Fruit fly (Drosophila melanogaster) whole organism, embryonic: ENCODE data around the gene ana1.

Source experiments
- Atf6 ChIP-seq: fragments of 200-800 bp; sonication (Bioruptor generic); IDR thresholded peaks from 2 replicates; pipeline ENCODE4 v1.3.6; 2022; ENCODE audit warnings: missing biosample characterization, missing genetic modification characterization
- BtbVII ChIP-seq: fragments of 200-800 bp; sonication (Bioruptor generic); optimal IDR thresholded peaks from 3 replicates; lab custom pipeline; 2017; ENCODE audit warnings: missing biosample characterization, mild to moderate bottlenecking, missing genetic modification characterization
- CG10147 ChIP-seq: fragments of 200-800 bp; sonication (Bioruptor generic); optimal IDR thresholded peaks from 2 replicates; lab custom pipeline; 2019; ENCODE audit warnings: missing biosample characterization, mild to moderate bottlenecking, missing genetic modification characterization, moderate library complexity
- CG10209 ChIP-seq: fragments of 200-800 bp; sonication (Bioruptor generic); optimal IDR thresholded peaks from 3 replicates; lab custom pipeline; 2017; ENCODE audit warnings: missing biosample characterization, mild to moderate bottlenecking, missing genetic modification characterization, missing genetic modification reagents
- CG10321 ChIP-seq: fragments of 200-800 bp; sonication (Bioruptor generic); IDR thresholded peaks from 2 replicates; pipeline ENCODE4 v1.3.6; 2022; ENCODE audit warnings: missing biosample characterization, missing genetic modification characterization
- CG11085 ChIP-seq: fragments of 200-800 bp; sonication (Bioruptor generic); IDR thresholded peaks from 2 replicates; pipeline ENCODE4 v1.3.6; 2022; ENCODE audit warnings: missing biosample characterization, missing genetic modification characterization
- CG12071 ChIP-seq: fragments of 200-800 bp; sonication (Bioruptor generic); optimal IDR thresholded peaks from 3 replicates; lab custom pipeline; 2018; ENCODE audit warnings: missing biosample characterization, mild to moderate bottlenecking, missing genetic modification characterization
- CG15269 ChIP-seq: fragments of 200-800 bp; sonication (Bioruptor generic); optimal IDR thresholded peaks from 2 replicates; lab custom pipeline; 2018; ENCODE audit warnings: missing biosample characterization, mild to moderate bottlenecking, missing genetic modification characterization, moderate library complexity
- CG1529 ChIP-seq: fragments of 200-800 bp; sonication (Bioruptor generic); optimal IDR thresholded peaks from 3 replicates; lab custom pipeline; 2018; ENCODE audit warnings: missing biosample characterization, missing genetic modification characterization
- CG17912 ChIP-seq: fragments of 200-800 bp; sonication (Bioruptor generic); optimal IDR thresholded peaks from 2 replicates; lab custom pipeline; 2018; ENCODE audit warnings: missing biosample characterization, mild to moderate bottlenecking, missing genetic modification characterization
- CG18764 ChIP-seq: fragments of 200-800 bp; sonication (Bioruptor generic); optimal IDR thresholded peaks from 3 replicates; lab custom pipeline; 2016; ENCODE audit warnings: missing biosample characterization, missing genetic modification characterization
- CG2116 ChIP-seq: fragments of 200-800 bp; sonication (Bioruptor generic); optimal IDR thresholded peaks from 3 replicates; lab custom pipeline; 2018; ENCODE audit warnings: missing biosample characterization, mild to moderate bottlenecking, missing genetic modification characterization
- CG30020 ChIP-seq: fragments of 200-800 bp; optimal IDR thresholded peaks from 2 replicates; lab custom pipeline; 2019; ENCODE audit warnings: missing biosample characterization, mild to moderate bottlenecking, missing genetic modification characterization, moderate library complexity
- CG31388 ChIP-seq: fragments of 200-800 bp; sonication (Bioruptor generic); optimal IDR thresholded peaks from 2 replicates; lab custom pipeline; 2016; ENCODE audit warnings: missing biosample characterization, missing genetic modification characterization
- CG33557 ChIP-seq: fragments of 200-800 bp; sonication (Bioruptor generic); optimal IDR thresholded peaks from 2 replicates; lab custom pipeline; 2019; ENCODE audit warnings: missing biosample characterization, mild to moderate bottlenecking, missing genetic modification characterization, moderate library complexity
- CG34376 ChIP-seq: fragments of 200-800 bp; sonication (Bioruptor generic); optimal IDR thresholded peaks from 2 replicates; lab custom pipeline; 2018; ENCODE audit warnings: missing biosample characterization, mild to moderate bottlenecking, missing genetic modification characterization
- CG3847 ChIP-seq: fragments of 200-800 bp; sonication (Bioruptor generic); IDR thresholded peaks from 2 replicates; pipeline ENCODE4 v1.3.6; 2022; ENCODE audit warnings: missing biosample characterization, missing genetic modification characterization
- CG5953 ChIP-seq: fragments of 200-800 bp; sonication (Bioruptor generic); IDR thresholded peaks from 2 replicates; pipeline ENCODE4 v1.3.6; 2022; ENCODE audit warnings: missing biosample characterization, missing genetic modification characterization
- CG6813 ChIP-seq: fragments of 200-800 bp; sonication (Bioruptor generic); optimal IDR thresholded peaks from 2 replicates; lab custom pipeline; 2017; ENCODE audit warnings: missing biosample characterization, missing genetic modification characterization, mild to moderate bottlenecking, moderate library complexity, missing genetic modification reagents
- CG9215 ChIP-seq: fragments of 200-800 bp; sonication (Bioruptor generic); IDR thresholded peaks from 2 replicates; pipeline ENCODE4 v1.3.6; 2022; ENCODE audit warnings: missing biosample characterization, missing genetic modification characterization
- Deaf1 ChIP-seq: fragments of 200-800 bp; optimal IDR thresholded peaks from 3 replicates; lab custom pipeline; 2019; ENCODE audit warnings: missing biosample characterization, mild to moderate bottlenecking, missing genetic modification characterization, moderate library complexity
- Dp ChIP-seq: fragments of 200-800 bp; sonication (Bioruptor generic); optimal IDR thresholded peaks from 2 replicates; lab custom pipeline; 2018; ENCODE audit warnings: missing biosample characterization, mild to moderate bottlenecking, missing genetic modification characterization, moderate library complexity
- Drgx ChIP-seq: fragments of 200-800 bp; sonication (Bioruptor generic); IDR thresholded peaks from 2 replicates; pipeline ENCODE4 v1.3.6; 2022; ENCODE audit warnings: missing biosample characterization, missing genetic modification characterization
- Fer3 ChIP-seq: fragments of 200-800 bp; sonication (Bioruptor generic); optimal IDR thresholded peaks from 2 replicates; lab custom pipeline; 2018; ENCODE audit warnings: missing biosample characterization, mild to moderate bottlenecking, missing genetic modification characterization, moderate library complexity
- HmgZ ChIP-seq: fragments of 200-800 bp; sonication (Bioruptor generic); optimal IDR thresholded peaks from 2 replicates; lab custom pipeline; 2018; ENCODE audit warnings: missing biosample characterization, mild to moderate bottlenecking, missing genetic modification characterization
- Hmr ChIP-seq: fragments of 200-800 bp; sonication (Bioruptor generic); optimal IDR thresholded peaks from 3 replicates; lab custom pipeline; 2017; ENCODE audit warnings: mild to moderate bottlenecking, missing biosample characterization, missing genetic modification reagents, missing genetic modification characterization
- MESR4 ChIP-seq: fragments of 200-800 bp; sonication (Bioruptor generic); optimal IDR thresholded peaks from 2 replicates; lab custom pipeline; 2018; ENCODE audit warnings: missing biosample characterization, mild to moderate bottlenecking, missing genetic modification characterization, moderate library complexity
- Neu2 ChIP-seq: fragments of 200-800 bp; sonication (Bioruptor generic); optimal IDR thresholded peaks from 3 replicates; lab custom pipeline; 2016; ENCODE audit warnings: missing biosample characterization, missing genetic modification characterization, borderline replicate concordance
- Vsx1 ChIP-seq: fragments of 200-800 bp; sonication (Bioruptor generic); optimal IDR thresholded peaks from 2 replicates; lab custom pipeline; 2017; ENCODE audit warnings: missing biosample characterization, mild to moderate bottlenecking, missing genetic modification characterization, missing genetic modification reagents
- bsh ChIP-seq, 2 experiments: fragments of 200-800 bp; sonication (Bioruptor generic); optimal IDR thresholded peaks; 2 replicates each; lab custom pipeline; 2017 to 2018; ENCODE audit warnings: mild to moderate bottlenecking in 2 of 2, missing biosample characterization in 2 of 2, missing genetic modification characterization in 2 of 2, moderate library complexity in 1 of 2
- btn ChIP-seq: fragments of 200-800 bp; sonication (Bioruptor generic); optimal IDR thresholded peaks from 2 replicates; lab custom pipeline; 2016; ENCODE audit warnings: missing biosample characterization, missing genetic modification characterization
- chif ChIP-seq, 2 experiments: fragments of 200-800 bp; sonication (Bioruptor generic); optimal IDR thresholded peaks; 3 replicates each; lab custom pipeline; 2016; ENCODE audit warnings: missing biosample characterization in 2 of 2, missing genetic modification characterization in 2 of 2
- crp ChIP-seq, 2 experiments: fragments of 200-800 bp; sonication (Bioruptor generic); optimal IDR thresholded peaks; 2 replicates in 1 of 2; 3 replicates in 1 of 2; lab custom pipeline; 2017; ENCODE audit warnings: missing biosample characterization in 2 of 2, missing genetic modification characterization in 2 of 2, mild to moderate bottlenecking in 1 of 2, moderate library complexity in 1 of 2
- esg ChIP-seq: fragments of 200-800 bp; sonication (Bioruptor generic); conservative IDR thresholded peaks from 2 replicates; pipeline ENCODE4 v1.3.6; 2022; ENCODE audit warnings: missing biosample characterization, missing genetic modification characterization
- gfzf ChIP-seq: fragments of 200-800 bp; sonication (Bioruptor generic); optimal IDR thresholded peaks from 2 replicates; lab custom pipeline; 2016; ENCODE audit warnings: missing biosample characterization, mild to moderate bottlenecking, missing genetic modification characterization, moderate library complexity
- ham ChIP-seq: fragments of 200-800 bp; sonication (Bioruptor generic); IDR thresholded peaks from 2 replicates; pipeline ENCODE4 v1.3.6; 2022; ENCODE audit warnings: missing biosample characterization, missing genetic modification characterization
- jumu ChIP-seq: fragments of 200-800 bp; sonication (Bioruptor generic); optimal IDR thresholded peaks from 3 replicates; lab custom pipeline; 2016; ENCODE audit warnings: missing biosample characterization, missing genetic modification characterization
- lab ChIP-seq: fragments of 200-800 bp; sonication (Bioruptor generic); optimal IDR thresholded peaks from 3 replicates; lab custom pipeline; 2017; ENCODE audit warnings: missing biosample characterization, missing genetic modification characterization, mild to moderate bottlenecking, moderate library complexity, missing genetic modification reagents
- otp ChIP-seq: fragments of 200-800 bp; sonication (Bioruptor generic); IDR thresholded peaks from 3 replicates; pipeline ENCODE4, ENCODE4 v1.3.6; 2022; ENCODE audit warnings: missing biosample characterization, missing genetic modification characterization
- pita ChIP-seq: fragments of 200-800 bp; sonication (Bioruptor generic); optimal IDR thresholded peaks from 2 replicates; lab custom pipeline; 2017; ENCODE audit warnings: missing biosample characterization, mild to moderate bottlenecking, missing genetic modification characterization
- prd ChIP-seq, 3 experiments: fragments of >200 bp in 2 of 3; fragments of 200-800 bp in 1 of 3; sonication (Bioruptor generic) in 1 of 3; optimal IDR thresholded peaks in 2 of 3; IDR thresholded peaks in 1 of 3; 2 replicates in 2 of 3; 3 replicates in 1 of 3; pipeline versions ENCODE4 v1.3.6 to Lab custom; 2017 to 2022; ENCODE audit warnings: missing biosample characterization in 1 of 3, missing genetic modification characterization in 1 of 3
- pum ChIP-seq: fragments of 200-800 bp; sonication (Bioruptor generic); optimal IDR thresholded peaks from 2 replicates; lab custom pipeline; 2016; ENCODE audit warnings: missing biosample characterization, missing genetic modification characterization
- salm ChIP-seq: fragments of 200-800 bp; sonication (Bioruptor generic); optimal IDR thresholded peaks from 2 replicates; lab custom pipeline; 2018; ENCODE audit warnings: missing biosample characterization, mild to moderate bottlenecking, missing genetic modification characterization
- scrt ChIP-seq: fragments of 200-800 bp; sonication (Bioruptor generic); optimal IDR thresholded peaks from 2 replicates; lab custom pipeline; 2018; ENCODE audit warnings: missing biosample characterization, mild to moderate bottlenecking, missing genetic modification characterization, moderate library complexity
- sens ChIP-seq: fragments of 200-800 bp; sonication (Bioruptor generic); peaks from one replicate; lab custom pipeline; 2016; ENCODE audit warnings: missing biosample characterization, missing genetic modification characterization
- sisA ChIP-seq: fragments of 200-800 bp; sonication (Bioruptor generic); IDR thresholded peaks from 2 replicates; pipeline ENCODE4 v1.3.6; 2022; ENCODE audit warnings: missing biosample characterization, missing genetic modification characterization
- sug ChIP-seq: fragments of 200-800 bp; optimal IDR thresholded peaks from 2 replicates; lab custom pipeline; 2019; ENCODE audit warnings: missing biosample characterization, mild to moderate bottlenecking, missing genetic modification characterization, moderate library complexity
- tio ChIP-seq: fragments of 200-800 bp; sonication (Bioruptor generic); optimal IDR thresholded peaks from 2 replicates; lab custom pipeline; 2017; ENCODE audit warnings: missing biosample characterization, missing genetic modification characterization, inconsistent platforms
- vvl ChIP-seq: fragments of 200-800 bp; sonication (Bioruptor generic); IDR thresholded peaks from 2 replicates; pipeline ENCODE4 v1.3.6; 2022; ENCODE audit warnings: missing biosample characterization, missing genetic modification characterization

Gene ana1

dm6 chr3R:24543033-24543675 is 12.8 kb downstream of the ana1 start (continued):
- TF ChIP-seq CG30020 (tag; lab: Kevin White, UChicago) (no peak), gfzf (no peak), pita (GFP tag; lab: Kevin White, UChicago) (no peak), sisA (GFP tag; lab: Robert Waterston, UW) (peak; percentile 95), btn (peak; percentile 21), prd (optimal IDR thresholded peaks at IDR 0.05; lab: Kevin White, UChicago) (no peak), prd (GFP tag; IDR thresholded peaks at IDR 0.05; lab: Robert Waterston, UW) (peak; percentile 96), Neu2 (GFP tag; lab: Kevin White, UChicago) (no peak), Fer3 (tag; lab: Kevin White, UChicago) (peak; percentile 91), otp (GFP tag; lab: Robert Waterston, UW) (peak; percentile 94), Deaf1 (tag; lab: Kevin White, UChicago) (no peak), sens (peak; percentile 98), Vsx1 (GFP tag; lab: Kevin White, UChicago) (peak; percentile 76), lab (peak; percentile 94), vvl (GFP tag; lab: Robert Waterston, UW) (peak; percentile 98), BtbVII (GFP tag; lab: Kevin White, UChicago) (peak; percentile 77), Hmr (GFP tag; lab: Kevin White, UChicago) (peak; percentile 93), ham (GFP tag; lab: Robert Waterston, UW) (peak; percentile 83), CG2116 (GFP tag; lab: Kevin White, UChicago) (peak; percentile 57), CG15269 (tag; lab: Kevin White, UChicago) (peak; percentile 98), Atf6 (peak; percentile 98), sug (tag; lab: Kevin White, UChicago) (peak; percentile 96), MESR4 (peak; percentile 32), HmgZ (tag; lab: Kevin White, UChicago) (peak; percentile 97), Dp (GFP tag; lab: Kevin White, UChicago) (peak; percentile 1), CG11085 (GFP tag; lab: Robert Waterston, UW) (peak; percentile 93), CG18764 (GFP tag; lab: Kevin White, UChicago) (peak; percentile 58), tio (GFP tag; lab: Kevin White, UChicago) (peak; percentile 84), CG12071 (GFP tag; lab: Kevin White, UChicago) (peak; percentile 82), CG3847 (GFP tag; lab: Robert Waterston, UW) (peak; percentile 96), bsh (GFP tag; optimal IDR thresholded peaks at IDR 0.05; lab: Kevin White, UChicago) (peak; percentile 58 to 89), CG9215 (GFP tag; lab: Robert Waterston, UW) (peak; percentile 90), pum (GFP tag; lab: Kevin White, UChicago) (peak; percentile 72), CG1529 (GFP tag; lab: Kevin White, UChicago) (peak; percentile 83), CG6813 (GFP tag; lab: Kevin White, UChicago) (peak; percentile 86), CG31388 (peak; percentile 68), esg (GFP tag; lab: Robert Waterston, UW) (peak; percentile 93), salm (tag; lab: Kevin White, UChicago) (peak; percentile 88), Drgx (GFP tag; lab: Robert Waterston, UW) (peak; percentile 95), CG17912 (GFP tag; lab: Kevin White, UChicago) (peak; percentile 91), CG5953 (GFP tag; lab: Robert Waterston, UW) (peak; percentile 90), jumu (GFP tag; lab: Kevin White, UChicago) (peak; percentile 62), CG10321 (GFP tag; lab: Robert Waterston, UW) (peak; percentile 79), chif (GFP tag; optimal IDR thresholded peaks at IDR 0.05; lab: Kevin White, UChicago) (peak; percentile 82 to 88), crp (GFP tag; optimal IDR thresholded peaks at IDR 0.05; lab: Kevin White, UChicago) (peak in 1 of 2 experiments; percentile 48), CG34376 (GFP tag; lab: Kevin White, UChicago) (peak; percentile 81), CG10147 (no peak), CG33557 (GFP tag; lab: Kevin White, UChicago) (peak; percentile 20), CG10209 (GFP tag; lab: Kevin White, UChicago) (peak; percentile 92), scrt (GFP tag; lab: Kevin White, UChicago) (no peak)
